Fruit fly (Drosophila melanogaster) whole organism, pupa: ENCODE results near the gene cnir.
A peak's percentile ranks its signal among the peaks of the same experiment; 100 is the strongest.

ENCODE experiments used
- CG10348 ChIP-seq: fragments of 200-800 bp; sonication (Bioruptor generic); IDR thresholded peaks from 2 replicates; pipeline ENCODE4 v1.3.6; 2022; ENCODE audit warnings: missing biosample characterization, missing genetic modification characterization
- CG12605 ChIP-seq: fragments of 200-800 bp; sonication (Bioruptor generic); IDR thresholded peaks from 2 replicates; pipeline ENCODE4 v1.3.6; 2022; ENCODE audit warnings: missing biosample characterization, missing genetic modification characterization
- CG13204 ChIP-seq: fragments of 200-800 bp; sonication (Bioruptor generic); optimal IDR thresholded peaks from 2 replicates; lab custom pipeline; 2018; ENCODE audit warnings: missing biosample characterization, mild to moderate bottlenecking, missing genetic modification characterization, moderate library complexity
- CG14655 ChIP-seq: fragments of 200-800 bp; sonication (Bioruptor generic); optimal IDR thresholded peaks from 3 replicates; lab custom pipeline; 2017; ENCODE audit warnings: mild to moderate bottlenecking, missing biosample characterization, missing genetic modification reagents, missing genetic modification characterization
- CG15710 ChIP-seq: fragments of 200-800 bp; sonication (Bioruptor generic); optimal IDR thresholded peaks from 2 replicates; lab custom pipeline; 2018; ENCODE audit warnings: missing biosample characterization, mild to moderate bottlenecking, missing genetic modification characterization, moderate library complexity
- CG17806 ChIP-seq: fragments of 200-800 bp; sonication (Bioruptor generic); optimal IDR thresholded peaks from 2 replicates; lab custom pipeline; 2018; ENCODE audit warnings: missing biosample characterization, mild to moderate bottlenecking, missing genetic modification characterization, moderate library complexity
- CG32121 ChIP-seq: fragments of 200-800 bp; sonication (Bioruptor generic); IDR thresholded peaks from 2 replicates; pipeline ENCODE4 v1.3.6; 2022; ENCODE audit warnings: missing biosample characterization, missing genetic modification characterization
- CG34367 ChIP-seq: fragments of 200-800 bp; sonication (Bioruptor generic); optimal IDR thresholded peaks from 2 replicates; lab custom pipeline; 2018; ENCODE audit warnings: missing biosample characterization, mild to moderate bottlenecking, missing genetic modification characterization
- CG4496 ChIP-seq: fragments of 200-800 bp; sonication (Bioruptor generic); IDR thresholded peaks from 3 replicates; pipeline ENCODE4 v1.3.6; 2022; ENCODE audit warnings: missing biosample characterization, missing genetic modification characterization
- CG8159 ChIP-seq: fragments of 200-800 bp; sonication (Bioruptor generic); optimal IDR thresholded peaks from 3 replicates; lab custom pipeline; 2018; ENCODE audit warnings: missing biosample characterization, mild to moderate bottlenecking, missing genetic modification characterization, moderate library complexity
- CG8301 ChIP-seq: fragments of 200-800 bp; sonication (Bioruptor generic); optimal IDR thresholded peaks from 2 replicates; lab custom pipeline; 2018; ENCODE audit warnings: missing biosample characterization, mild to moderate bottlenecking, missing genetic modification characterization
- CG9948 ChIP-seq: fragments of 200-800 bp; sonication (Bioruptor generic); optimal IDR thresholded peaks from 2 replicates; lab custom pipeline; 2018; ENCODE audit warnings: missing biosample characterization, mild to moderate bottlenecking, missing genetic modification characterization, moderate library complexity
- D1 ChIP-seq: fragments of 200-800 bp; sonication (Bioruptor generic); optimal IDR thresholded peaks from 2 replicates; lab custom pipeline; 2018; ENCODE audit warnings: missing biosample characterization, mild to moderate bottlenecking, missing genetic modification characterization, moderate library complexity
- EcR ChIP-seq: fragments of 200-800 bp; sonication (Bioruptor generic); optimal IDR thresholded peaks from 3 replicates; lab custom pipeline; 2019; ENCODE audit warnings: missing biosample characterization, missing genetic modification characterization, mild to moderate bottlenecking, moderate library complexity, missing genetic modification reagents
- Ets98B ChIP-seq: fragments of 200-800 bp; sonication (Bioruptor generic); IDR thresholded peaks from 2 replicates; pipeline ENCODE4 v1.3.6; 2022; ENCODE audit warnings: missing biosample characterization, missing genetic modification characterization
- Pif1A ChIP-seq: fragments of 200-800 bp; sonication (Bioruptor generic); optimal IDR thresholded peaks from 3 replicates; lab custom pipeline; 2016; ENCODE audit warnings: missing biosample characterization, missing genetic modification characterization
- Pif1B ChIP-seq: fragments of 200-800 bp; sonication (Bioruptor generic); optimal IDR thresholded peaks from 3 replicates; lab custom pipeline; 2016; ENCODE audit warnings: missing biosample characterization, missing genetic modification characterization
- Snoo ChIP-seq: fragments of 200-800 bp; sonication (Bioruptor generic); optimal IDR thresholded peaks from 3 replicates; lab custom pipeline; 2017; ENCODE audit warnings: missing biosample characterization, mild to moderate bottlenecking, missing genetic modification characterization, inconsistent platforms
- fd96Ca ChIP-seq: fragments of 200-800 bp; sonication (Bioruptor generic); IDR thresholded peaks from 3 replicates; pipeline ENCODE4 v1.3.6; 2022; ENCODE audit warnings: missing biosample characterization, missing genetic modification characterization
- gl ChIP-seq: fragments of 200-800 bp; sonication (Bioruptor generic); optimal IDR thresholded peaks from 2 replicates; lab custom pipeline; 2018; ENCODE audit warnings: missing biosample characterization, mild to moderate bottlenecking, missing genetic modification characterization
- rn ChIP-seq: fragments of 200-800 bp; sonication (Bioruptor generic); IDR thresholded peaks from 2 replicates; pipeline ENCODE4 v1.3.6; 2022; ENCODE audit warnings: missing biosample characterization, missing genetic modification characterization

Gene cnir

dm6 chr2L:3030350-3030749 is 9.3 kb downstream of the cnir start, which contains the start of gene GABPI:
TSS of gene GABPI (plus strand) at chr2L:3030539.
- TF ChIP-seq CG15710 (no peak), Pif1A (no peak), fd96Ca (no peak), Ets98B (no peak), Snoo (tag; lab: Kevin White, UChicago) (peak; percentile 21)
- TF ChIP-seq, all 21 proteins: peak for 1

DNA sequence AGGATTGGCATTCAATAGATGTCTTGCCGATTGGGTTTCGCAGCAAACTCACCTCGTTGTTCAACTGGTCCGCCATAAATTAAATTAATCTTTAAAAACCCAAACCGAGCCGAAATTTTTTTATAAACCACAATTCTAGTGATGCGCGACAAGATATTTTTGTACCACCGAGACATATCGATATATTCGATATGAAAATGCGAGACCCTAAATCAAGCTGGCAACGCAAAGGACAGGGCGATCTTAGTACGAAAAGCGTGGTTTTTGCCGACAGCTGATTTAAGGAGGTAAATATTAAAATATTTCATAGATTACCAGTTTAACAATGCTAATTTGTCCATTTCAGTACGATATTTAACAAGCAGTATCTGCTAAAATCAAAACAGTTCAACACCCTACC is 10.6 kb downstream of the cnir start, which contains the start of the genes Sf3b2 and CG17219:
Gene Sf3b2, minus strand, starts transcription at position 157 of the 400 bp plus-strand sequence.
Gene CG17219, plus strand, starts transcription at position 242 of the 400 bp plus-strand sequence.
- TF ChIP-seq CG8159 (no peak), CG9948 (no peak), CG4496 (no peak), Snoo (tag; lab: Kevin White, UChicago) (no peak), Pif1B (GFP tag; lab: Kevin White, UChicago) (no peak), CG12605 (GFP tag; lab: Robert Waterston, UW) (no peak)

- TF ChIP-seq D1 (tag; lab: Kevin White, UChicago) (no peak), CG15710 (no peak), CG4496 (no peak), EcR (no peak), CG14655 (no peak), Snoo (tag; lab: Kevin White, UChicago) (no peak), CG8301 (tag; lab: Kevin White, UChicago) (no peak), CG13204 (GFP tag; lab: Kevin White, UChicago) (no peak), CG17806 (tag; lab: Kevin White, UChicago) (no peak), Ets98B (no peak), CG34367 (tag; lab: Kevin White, UChicago) (no peak), gl (tag; lab: Kevin White, UChicago) (no peak), CG12605 (GFP tag; lab: Robert Waterston, UW) (no peak), CG10348 (no peak), Pif1A (no peak), fd96Ca (no peak), rn (GFP tag; lab: Robert Waterston, UW) (no peak)
- TF ChIP-seq, all 21 proteins: peak for 0
Observed at dm6 chr2L:3022986-3023385, 16.6 kb downstream of the cnir start, which contains the start of the genes alpha4GT1 and Prp40. TSS of gene alpha4GT1 (minus strand) at chr2L:3023141. TSS of gene Prp40 (plus strand) at chr2L:3023226.

dm6 chr2L:3018212-3018611 is 21.4 kb downstream of the cnir start, which contains the start of the genes CG17224 and CG17264:
TSS of gene CG17224 (minus strand) at chr2L:3018308.
TSS of gene CG17264 (plus strand) at chr2L:3018508.
- TF ChIP-seq CG9948 (no peak), CG32121 (no peak), CG8301 (tag; lab: Kevin White, UChicago) (no peak), CG4496 (no peak), Pif1B (GFP tag; lab: Kevin White, UChicago) (no peak), Snoo (tag; lab: Kevin White, UChicago) (no peak), CG14655 (no peak), CG34367 (tag; lab: Kevin White, UChicago) (no peak), CG15710 (no peak), EcR (no peak), gl (tag; lab: Kevin White, UChicago) (no peak)

DNA sequence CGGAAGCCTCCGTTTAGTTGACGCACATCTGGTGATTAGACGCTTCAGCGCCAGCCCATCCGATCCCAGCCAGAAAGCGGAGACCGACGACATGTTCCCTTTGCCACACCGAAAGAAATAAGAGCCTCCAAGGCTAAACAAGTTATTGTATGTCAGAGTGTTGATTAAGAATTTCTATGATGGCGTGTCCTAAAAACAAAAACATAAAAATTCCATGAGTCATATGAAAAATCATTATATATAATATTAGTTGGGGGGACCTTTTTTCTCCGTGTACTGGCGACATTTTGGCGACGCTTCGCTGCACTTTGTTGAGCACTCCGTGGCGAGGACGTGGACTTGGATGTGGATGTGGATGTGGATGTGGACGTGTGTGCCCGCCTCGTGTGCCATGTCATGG is 26.8 kb downstream of the cnir start:
- TF ChIP-seq CG14655 (peak; percentile 81), CG15710 (peak; percentile 52), CG34367 (tag; lab: Kevin White, UChicago) (peak; percentile 39), CG8301 (tag; lab: Kevin White, UChicago) (peak; percentile 67), CG4496 (peak; percentile 86), CG10348 (no peak), Pif1B (GFP tag; lab: Kevin White, UChicago) (peak; percentile 44), CG8159 (no peak), CG17806 (tag; lab: Kevin White, UChicago) (peak; percentile 59), fd96Ca (peak; percentile 74; the same call in 2 of the 3 replicates), D1 (tag; lab: Kevin White, UChicago) (no peak), EcR (no peak), Ets98B (peak; percentile 80), CG9948 (peak; percentile 57), gl (tag; lab: Kevin White, UChicago) (no peak), Pif1A (peak; percentile 69), CG32121 (peak; percentile 69), CG12605 (GFP tag; lab: Robert Waterston, UW) (peak; percentile 54; the same call in 1 of the 2 replicates), rn (GFP tag; lab: Robert Waterston, UW) (no peak), CG13204 (GFP tag; lab: Kevin White, UChicago) (no peak), Snoo (tag; lab: Kevin White, UChicago) (peak; percentile 12)

DNA sequence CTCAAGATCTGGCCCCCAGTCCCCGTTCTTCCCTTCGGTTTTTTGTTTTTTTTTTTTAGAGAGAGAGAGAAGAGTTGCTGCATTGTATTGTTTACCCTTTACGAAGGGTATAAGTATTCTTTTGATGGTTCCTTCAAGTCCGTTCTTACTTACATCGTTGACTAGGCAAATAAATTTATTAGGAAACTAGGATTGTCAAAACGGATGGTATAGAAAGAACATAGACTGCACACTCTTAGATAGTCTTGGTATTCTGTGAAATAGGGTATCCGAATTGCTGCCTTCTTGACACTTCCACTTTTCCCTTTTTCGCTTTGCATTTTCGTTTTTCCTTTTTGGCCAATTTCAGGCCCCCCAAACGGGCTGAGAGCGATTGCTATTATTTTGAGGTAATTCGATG is 28.1 kb downstream of the cnir start:
- TF ChIP-seq rn (GFP tag; lab: Robert Waterston, UW): no peak
- peak; percentile 21 for TF ChIP-seq gl (tag; lab: Kevin White, UChicago)
- TF ChIP-seq CG8159: peak; percentile 80
- TF ChIP-seq CG10348: no peak
- peak; percentile 60; the same call in 2 of the 3 replicates for TF ChIP-seq CG4496
- TF ChIP-seq CG15710: peak; percentile 73
- peak; percentile 60; the same call in 2 of the 3 replicates for TF ChIP-seq fd96Ca
- TF ChIP-seq CG17806 (tag; lab: Kevin White, UChicago): peak; percentile 70
- no peak for TF ChIP-seq Ets98B
- TF ChIP-seq Snoo (tag; lab: Kevin White, UChicago): peak; percentile 78
- TF ChIP-seq D1 (tag; lab: Kevin White, UChicago): no peak
- no peak for TF ChIP-seq EcR
- peak; percentile 66 for TF ChIP-seq CG34367 (tag; lab: Kevin White, UChicago)
- TF ChIP-seq Pif1A: peak; percentile 75
- peak; percentile 22 for TF ChIP-seq CG13204 (GFP tag; lab: Kevin White, UChicago)
- peak; percentile 38 for TF ChIP-seq CG8301 (tag; lab: Kevin White, UChicago)
- peak; percentile 57 for TF ChIP-seq CG14655
- peak; percentile 57 for TF ChIP-seq CG9948
- TF ChIP-seq Pif1B (GFP tag; lab: Kevin White, UChicago): peak; percentile 79
- no peak; the same call in 1 of the 2 replicates for TF ChIP-seq CG12605 (GFP tag; lab: Robert Waterston, UW)
